Fruit fly (Drosophila melanogaster) whole organism, embryonic: ENCODE data around the gene rb.

Experiments
- Adf1 ChIP-seq: fragments of 200-800 bp; sonication (Bioruptor generic); IDR thresholded peaks from 2 replicates; pipeline ENCODE4 v1.3.6; 2022; ENCODE audit warnings: missing biosample characterization, missing genetic modification characterization
- Awh ChIP-seq: fragments of 200-800 bp; sonication (Bioruptor generic); IDR thresholded peaks from 2 replicates; pipeline ENCODE4, ENCODE4 v1.3.6; 2022; ENCODE audit warnings: missing biosample characterization, missing genetic modification characterization
- CG13424 ChIP-seq: fragments of 200-800 bp; sonication (Bioruptor generic); optimal IDR thresholded peaks from 2 replicates; lab custom pipeline; 2019; ENCODE audit warnings: missing biosample characterization, mild to moderate bottlenecking, missing genetic modification characterization, moderate library complexity
- CG15514 ChIP-seq: fragments of 200-800 bp; sonication (Bioruptor generic); optimal IDR thresholded peaks from 3 replicates; lab custom pipeline; 2017; ENCODE audit warnings: missing biosample characterization, missing genetic modification characterization, mild to moderate bottlenecking, moderate library complexity, missing genetic modification reagents
- CG1603 ChIP-seq: fragments of 200-800 bp; sonication (Bioruptor generic); optimal IDR thresholded peaks from 2 replicates; lab custom pipeline; 2019; ENCODE audit warnings: missing biosample characterization, mild to moderate bottlenecking, missing genetic modification characterization, moderate library complexity
- CG17328 ChIP-seq: fragments of 200-800 bp; sonication (Bioruptor generic); IDR thresholded peaks from 2 replicates; pipeline ENCODE4 v1.3.6; 2022; ENCODE audit warnings: missing biosample characterization, missing genetic modification characterization
- CG17802 ChIP-seq: fragments of 200-800 bp; sonication (Bioruptor generic); optimal IDR thresholded peaks from 2 replicates; lab custom pipeline; 2018; ENCODE audit warnings: missing biosample characterization, mild to moderate bottlenecking, missing genetic modification characterization, moderate library complexity
- CG3163 ChIP-seq: fragments of 200-800 bp; sonication (Bioruptor generic); optimal IDR thresholded peaks from 3 replicates; lab custom pipeline; 2016; ENCODE audit warnings: missing biosample characterization, missing genetic modification characterization
- CG32532 ChIP-seq: fragments of 200-800 bp; sonication (Bioruptor generic); IDR thresholded peaks from 2 replicates; pipeline ENCODE4 v1.3.6; 2022; ENCODE audit warnings: missing biosample characterization, missing genetic modification characterization
- CG32772 ChIP-seq: fragments of 200-800 bp; sonication (Bioruptor generic); IDR thresholded peaks from 2 replicates; pipeline ENCODE4 v1.3.6; 2022; ENCODE audit warnings: missing biosample characterization, missing genetic modification characterization
- CG3281 ChIP-seq: fragments of 200-800 bp; sonication (Bioruptor generic); optimal IDR thresholded peaks from 3 replicates; lab custom pipeline; 2017; ENCODE audit warnings: missing biosample characterization, mild to moderate bottlenecking, missing genetic modification characterization
- CG4360 ChIP-seq: fragments of 200-800 bp; sonication (Bioruptor generic); IDR thresholded peaks from 2 replicates; pipeline ENCODE4 v1.3.6; 2022; ENCODE audit warnings: missing biosample characterization, missing genetic modification characterization
- CG4730 ChIP-seq: fragments of 200-800 bp; sonication (Bioruptor generic); IDR thresholded peaks from 2 replicates; pipeline ENCODE4 v1.3.6; 2022; ENCODE audit warnings: missing biosample characterization, missing genetic modification characterization
- CG8089 ChIP-seq: fragments of 200-800 bp; sonication (Bioruptor generic); optimal IDR thresholded peaks from 3 replicates; lab custom pipeline; 2016; ENCODE audit warnings: missing biosample characterization, missing genetic modification characterization
- CG8478 ChIP-seq: fragments of >200 bp; optimal IDR thresholded peaks from 2 replicates; lab custom pipeline; 2018
- CG9727 ChIP-seq: fragments of 200-800 bp; sonication (Bioruptor generic); optimal IDR thresholded peaks from 3 replicates; lab custom pipeline; 2017; ENCODE audit warnings: missing biosample characterization, mild to moderate bottlenecking, missing genetic modification characterization
- CTCF ChIP-seq: fragments of 200-800 bp; sonication (Bioruptor generic); optimal IDR thresholded peaks from 2 replicates; lab custom pipeline; 2017; ENCODE audit warnings: missing biosample characterization, mild to moderate bottlenecking, missing genetic modification characterization, moderate library complexity
- Deaf1 ChIP-seq: fragments of 200-800 bp; optimal IDR thresholded peaks from 3 replicates; lab custom pipeline; 2019; ENCODE audit warnings: missing biosample characterization, mild to moderate bottlenecking, missing genetic modification characterization, moderate library complexity
- ERR ChIP-seq: fragments of 200-800 bp; sonication (Bioruptor generic); optimal IDR thresholded peaks from 2 replicates; lab custom pipeline; 2016; ENCODE audit warnings: missing biosample characterization, missing genetic modification characterization
- Neu2 ChIP-seq: fragments of 200-800 bp; sonication (Bioruptor generic); optimal IDR thresholded peaks from 3 replicates; lab custom pipeline; 2016; ENCODE audit warnings: missing biosample characterization, missing genetic modification characterization, borderline replicate concordance
- Nf-YB ChIP-seq: fragments of 200-800 bp; sonication (Bioruptor generic); optimal IDR thresholded peaks from 3 replicates; lab custom pipeline; 2019; ENCODE audit warnings: missing biosample characterization, mild to moderate bottlenecking, missing genetic modification characterization, moderate library complexity
- Nf-YC ChIP-seq: fragments of 200-800 bp; optimal IDR thresholded peaks from 3 replicates; lab custom pipeline; 2019; ENCODE audit warnings: missing biosample characterization, mild to moderate bottlenecking, missing genetic modification characterization, moderate library complexity
- NfI ChIP-seq: fragments of 200-800 bp; sonication (Bioruptor generic); optimal IDR thresholded peaks from 3 replicates; lab custom pipeline; 2018; ENCODE audit warnings: missing biosample characterization, mild to moderate bottlenecking, missing genetic modification characterization, moderate library complexity
- Pdp1 ChIP-seq, 2 experiments: fragments of 200-800 bp; sonication (Bioruptor generic); optimal IDR thresholded peaks; 3 replicates each; lab custom pipeline; 2016; ENCODE audit warnings: missing biosample characterization in 2 of 2, missing genetic modification characterization in 2 of 2, mild to moderate bottlenecking in 1 of 2, moderate library complexity in 1 of 2
- Scr ChIP-seq: fragments of 200-800 bp; sonication (Bioruptor generic); IDR thresholded peaks from 2 replicates; pipeline ENCODE4 v1.3.6; 2022; ENCODE audit warnings: missing biosample characterization, missing genetic modification characterization; ENCODE audit not compliant: partially characterized antibody
- Trl ChIP-seq, 3 experiments: fragments of >200 bp in 2 of 3; fragments of 200-800 bp in 1 of 3; sonication (Bioruptor generic) in 1 of 3; optimal IDR thresholded peaks; 2 replicates in 1 of 3; 3 replicates in 2 of 3; lab custom pipeline; 2016 to 2017; ENCODE audit warnings: missing biosample characterization in 1 of 3, missing genetic modification characterization in 1 of 3
- aop ChIP-seq: fragments of 200-800 bp; sonication (Bioruptor generic); IDR thresholded peaks from 2 replicates; pipeline ENCODE4 v1.3.6; 2022; ENCODE audit warnings: missing biosample characterization, missing genetic modification characterization
- ase ChIP-seq: fragments of 200-800 bp; sonication (Bioruptor generic); IDR thresholded peaks from 3 replicates; pipeline ENCODE4 v1.3.6; 2022; ENCODE audit warnings: missing biosample characterization, missing genetic modification characterization
- az2 ChIP-seq: fragments of 200-800 bp; sonication (Bioruptor generic); optimal IDR thresholded peaks from 3 replicates; lab custom pipeline; 2016; ENCODE audit warnings: missing biosample characterization, missing genetic modification characterization
- cg ChIP-seq: fragments of 200-800 bp; sonication (Bioruptor generic); optimal IDR thresholded peaks from 3 replicates; lab custom pipeline; 2019; ENCODE audit warnings: missing biosample characterization, mild to moderate bottlenecking, missing genetic modification characterization, moderate library complexity
- danr ChIP-seq: fragments of 200-800 bp; sonication (Bioruptor generic); IDR thresholded peaks from 2 replicates; pipeline ENCODE4 v1.3.6; 2022; ENCODE audit warnings: missing biosample characterization, missing genetic modification characterization
- ftz-f1 ChIP-seq: fragments of 200-800 bp; sonication (Bioruptor generic); optimal IDR thresholded peaks from 2 replicates; lab custom pipeline; 2016; ENCODE audit warnings: missing biosample characterization, missing genetic modification characterization
- grau ChIP-seq: fragments of 200-800 bp; optimal IDR thresholded peaks from 3 replicates; lab custom pipeline; 2019; ENCODE audit warnings: missing biosample characterization, mild to moderate bottlenecking, missing genetic modification characterization, moderate library complexity
- odd ChIP-seq: fragments of 200-800 bp; sonication (Bioruptor generic); optimal IDR thresholded peaks from 2 replicates; lab custom pipeline; 2017; ENCODE audit warnings: missing biosample characterization, mild to moderate bottlenecking, missing genetic modification characterization
- prd ChIP-seq, 3 experiments: fragments of >200 bp in 2 of 3; fragments of 200-800 bp in 1 of 3; sonication (Bioruptor generic) in 1 of 3; optimal IDR thresholded peaks in 2 of 3; IDR thresholded peaks in 1 of 3; 2 replicates in 2 of 3; 3 replicates in 1 of 3; pipeline versions ENCODE4 v1.3.6 to Lab custom; 2017 to 2022; ENCODE audit warnings: missing biosample characterization in 1 of 3, missing genetic modification characterization in 1 of 3
- pros ChIP-seq: fragments of 200-800 bp; sonication (Bioruptor generic); optimal IDR thresholded peaks from 3 replicates; lab custom pipeline; 2019; ENCODE audit warnings: missing biosample characterization, mild to moderate bottlenecking, missing genetic modification characterization, moderate library complexity
- pzg ChIP-seq: fragments of 200-800 bp; sonication (Bioruptor generic); optimal IDR thresholded peaks from 3 replicates; lab custom pipeline; 2018; ENCODE audit warnings: missing biosample characterization, mild to moderate bottlenecking, missing genetic modification characterization, moderate library complexity
- schlank ChIP-seq: fragments of 200-800 bp; sonication (Bioruptor generic); optimal IDR thresholded peaks from 2 replicates; lab custom pipeline; 2018; ENCODE audit warnings: missing biosample characterization, mild to moderate bottlenecking, missing genetic modification characterization
- seq ChIP-seq: fragments of 200-800 bp; sonication (Bioruptor generic); IDR thresholded peaks from 2 replicates; pipeline ENCODE4 v1.3.6; 2022; ENCODE audit warnings: missing biosample characterization, missing genetic modification characterization
- sna ChIP-seq: fragments of 200-800 bp; sonication (Bioruptor generic); IDR thresholded peaks from 2 replicates; pipeline ENCODE4 v1.3.6; 2022; ENCODE audit warnings: missing biosample characterization, missing genetic modification characterization; ENCODE audit not compliant: partially characterized antibody
- sqz ChIP-seq: fragments of 200-800 bp; sonication (Bioruptor generic); optimal IDR thresholded peaks from 3 replicates; lab custom pipeline; 2018; ENCODE audit warnings: missing biosample characterization, mild to moderate bottlenecking, missing genetic modification characterization
- tin ChIP-seq: fragments of 200-800 bp; sonication (Bioruptor generic); optimal IDR thresholded peaks from 3 replicates; lab custom pipeline; 2016; ENCODE audit warnings: missing biosample characterization, missing genetic modification characterization
- wek ChIP-seq: fragments of 200-800 bp; sonication (Bioruptor generic); optimal IDR thresholded peaks from 3 replicates; lab custom pipeline; 2018; ENCODE audit warnings: missing biosample characterization, mild to moderate bottlenecking, missing genetic modification characterization, moderate library complexity
- yki ChIP-seq: fragments of >200 bp; optimal IDR thresholded peaks from 3 replicates; lab custom pipeline; 2018
- z ChIP-seq: fragments of 200-800 bp; sonication (Bioruptor generic); IDR thresholded peaks from 3 replicates; pipeline ENCODE4 v1.3.6; 2022; ENCODE audit warnings: missing biosample characterization, missing genetic modification characterization

rb gene

dm6 chrX:4520879-4521278 is 19.5 kb downstream of the rb start:
- no peak for TF ChIP-seq tin (GFP tag; lab: Kevin White, UChicago)
- peak; percentile 89 for TF ChIP-seq Nf-YB (GFP tag; lab: Kevin White, UChicago)
- no peak for TF ChIP-seq CG1603
- TF ChIP-seq CG32772 (GFP tag; lab: Robert Waterston, UW): no peak
- no peak for TF ChIP-seq NfI (GFP tag; lab: Kevin White, UChicago)
- peak; percentile 71 for TF ChIP-seq Nf-YC (tag; lab: Kevin White, UChicago)
- TF ChIP-seq pzg (GFP tag; lab: Kevin White, UChicago): no peak

dm6 chrX:4511575-4511974 is 28.9 kb downstream of the rb start:
- TF ChIP-seq wek (no peak), CTCF (GFP tag; lab: Kevin White, UChicago) (peak; percentile 66)

dm6 chrX:4508072-4508644 is 32.3 kb downstream of the rb start:
- peak; percentile 70 for TF ChIP-seq CG4360 (GFP tag; lab: Robert Waterston, UW)
- TF ChIP-seq Nf-YB (GFP tag; lab: Kevin White, UChicago): peak; percentile 94
- TF ChIP-seq ftz-f1 (GFP tag; lab: Kevin White, UChicago): no peak
- peak; percentile 76 to 93 for TF ChIP-seq Trl (optimal IDR thresholded peaks at IDR 0.05; lab: Kevin White, UChicago)
- no peak for TF ChIP-seq Trl (GFP tag; optimal IDR thresholded peaks at IDR 0.05; lab: Kevin White, UChicago)
- no peak for TF ChIP-seq CG3281 (GFP tag; lab: Kevin White, UChicago)
- TF ChIP-seq seq (GFP tag; lab: Robert Waterston, UW): peak; percentile 65; the same call in 1 of the 2 replicates
- TF ChIP-seq Awh (GFP tag; lab: Robert Waterston, UW): no peak
- TF ChIP-seq Adf1: peak; percentile 75
- TF ChIP-seq sna (GFP tag; lab: Robert Waterston, UW): no peak
- TF ChIP-seq Deaf1 (tag; lab: Kevin White, UChicago): peak; percentile 18
- peak; percentile 90 for TF ChIP-seq Nf-YC (tag; lab: Kevin White, UChicago)
- TF ChIP-seq z (GFP tag; lab: Robert Waterston, UW): peak; percentile 90
- no peak for TF ChIP-seq schlank
- peak; percentile 44 for TF ChIP-seq pros
- peak; percentile 64 for TF ChIP-seq sqz (GFP tag; lab: Kevin White, UChicago)
- TF ChIP-seq yki (lab: Kevin White, UChicago): peak; percentile 85
- peak; percentile 69 for TF ChIP-seq cg (GFP tag; lab: Kevin White, UChicago)

dm6 chrX:4507121-4507520 is 33.3 kb downstream of the rb start:
- TF ChIP-seq Pdp1 (GFP tag; optimal IDR thresholded peaks at IDR 0.05; lab: Kevin White, UChicago): peak; percentile 21 to 54
- TF ChIP-seq aop (GFP tag; lab: Robert Waterston, UW): no peak
- no peak for TF ChIP-seq cg (GFP tag; lab: Kevin White, UChicago)
- TF ChIP-seq ase (GFP tag; lab: Robert Waterston, UW): peak; percentile 70; the same call in 2 of the 3 replicates
- no peak for TF ChIP-seq prd (optimal IDR thresholded peaks at IDR 0.05; lab: Kevin White, UChicago)
- TF ChIP-seq prd (GFP tag; IDR thresholded peaks at IDR 0.05; lab: Robert Waterston, UW): peak; percentile 72; the same call in 2 of the 3 replicates
- TF ChIP-seq CG32532 (GFP tag; lab: Robert Waterston, UW): peak; percentile 78
- TF ChIP-seq CG3163 (GFP tag; lab: Kevin White, UChicago): peak; percentile 6
- TF ChIP-seq CG17328 (GFP tag; lab: Robert Waterston, UW): peak; percentile 84
- TF ChIP-seq odd (GFP tag; lab: Kevin White, UChicago): peak; percentile 60
- TF ChIP-seq CG9727 (GFP tag; lab: Kevin White, UChicago): peak; percentile 49
- TF ChIP-seq Scr (GFP tag; lab: Robert Waterston, UW): no peak
- peak; percentile 8 for TF ChIP-seq CG15514 (GFP tag; lab: Kevin White, UChicago)
- peak; percentile 30 for TF ChIP-seq Nf-YC (tag; lab: Kevin White, UChicago)
- TF ChIP-seq CG8089 (GFP tag; lab: Kevin White, UChicago): peak; percentile 72
- TF ChIP-seq ERR (GFP tag; lab: Kevin White, UChicago): no peak
- TF ChIP-seq CG4730 (GFP tag; lab: Robert Waterston, UW): peak; percentile 33
- TF ChIP-seq az2: peak; percentile 73
- no peak for TF ChIP-seq Neu2 (GFP tag; lab: Kevin White, UChicago)
- TF ChIP-seq CG13424 (tag; lab: Kevin White, UChicago): peak; percentile 37
- 0 out of 2 replicates have a peak, but pooled peaks have one; percentile 5 for TF ChIP-seq danr (GFP tag; lab: Robert Waterston, UW)
- TF ChIP-seq CG17802: peak; percentile 28
- peak; percentile 53 for TF ChIP-seq grau (tag; lab: Kevin White, UChicago)
- TF ChIP-seq CG8478 (lab: Kevin White, UChicago): no peak
